Fruit fly (Drosophila melanogaster) whole organism, embryonic: ENCODE data around the gene CG10348.

Source experiments
- CG10267 ChIP-seq: fragments of 200-800 bp; sonication (Bioruptor generic); optimal IDR thresholded peaks from 2 replicates; lab custom pipeline; 2018; ENCODE audit warnings: missing biosample characterization, mild to moderate bottlenecking, missing genetic modification characterization, moderate library complexity
- CG10462 ChIP-seq: fragments of 200-800 bp; sonication (Bioruptor generic); optimal IDR thresholded peaks from 2 replicates; lab custom pipeline; 2016; ENCODE audit warnings: missing biosample characterization, missing genetic modification characterization
- CG1233 ChIP-seq: fragments of 200-800 bp; sonication (Bioruptor generic); optimal IDR thresholded peaks from 4 replicates; lab custom pipeline; 2018; ENCODE audit warnings: missing biosample characterization, mild to moderate bottlenecking, missing genetic modification characterization
- CG14860 ChIP-seq: fragments of 200-800 bp; sonication (Bioruptor generic); IDR thresholded peaks from 3 replicates; pipeline ENCODE4 v1.3.6; 2022; ENCODE audit warnings: missing biosample characterization, missing genetic modification characterization; ENCODE audit not compliant: partially characterized antibody
- CG16779 ChIP-seq: fragments of 200-800 bp; sonication (Bioruptor generic); IDR thresholded peaks from 2 replicates; pipeline ENCODE4 v1.3.6; 2022; ENCODE audit warnings: missing biosample characterization, missing genetic modification characterization
- CG18764 ChIP-seq: fragments of 200-800 bp; sonication (Bioruptor generic); optimal IDR thresholded peaks from 3 replicates; lab custom pipeline; 2016; ENCODE audit warnings: missing biosample characterization, missing genetic modification characterization
- CG30403 ChIP-seq: fragments of 200-800 bp; sonication (Bioruptor generic); optimal IDR thresholded peaks from 3 replicates; lab custom pipeline; 2016; ENCODE audit warnings: missing biosample characterization, missing genetic modification characterization
- CG31441 ChIP-seq: fragments of 200-800 bp; sonication (Bioruptor generic); IDR thresholded peaks from 2 replicates; pipeline ENCODE4 v1.3.6; 2022; ENCODE audit warnings: missing biosample characterization, missing genetic modification characterization
- CG3407 ChIP-seq: fragments of 200-800 bp; sonication (Bioruptor generic); optimal IDR thresholded peaks from 2 replicates; lab custom pipeline; 2018; ENCODE audit warnings: missing biosample characterization, mild to moderate bottlenecking, missing genetic modification characterization
- CG6654 ChIP-seq: fragments of 200-800 bp; sonication (Bioruptor generic); optimal IDR thresholded peaks from 2 replicates; lab custom pipeline; 2017; ENCODE audit warnings: missing biosample characterization, mild to moderate bottlenecking, missing genetic modification characterization
- CG7928 ChIP-seq: fragments of 200-800 bp; sonication (Bioruptor generic); optimal IDR thresholded peaks from 2 replicates; lab custom pipeline; 2017; ENCODE audit warnings: missing biosample characterization, mild to moderate bottlenecking, missing genetic modification characterization
- CG8281 ChIP-seq: fragments of 200-800 bp; sonication (Bioruptor generic); optimal IDR thresholded peaks from 2 replicates; lab custom pipeline; 2018; ENCODE audit warnings: missing biosample characterization, mild to moderate bottlenecking, missing genetic modification characterization, moderate library complexity
- CG8924 ChIP-seq: fragments of 200-800 bp; optimal IDR thresholded peaks from 3 replicates; lab custom pipeline; 2019; ENCODE audit warnings: missing biosample characterization, mild to moderate bottlenecking, missing genetic modification characterization, moderate library complexity
- CrebB ChIP-seq: fragments of 200-800 bp; sonication (Bioruptor generic); optimal IDR thresholded peaks from 3 replicates; lab custom pipeline; 2018; ENCODE audit warnings: missing biosample characterization, mild to moderate bottlenecking, missing genetic modification characterization
- Dbx ChIP-seq: fragments of 200-800 bp; sonication (Bioruptor generic); IDR thresholded peaks from 3 replicates; pipeline ENCODE4 v1.3.6; 2022; ENCODE audit warnings: missing biosample characterization, missing genetic modification characterization
- Deaf1 ChIP-seq: fragments of 200-800 bp; optimal IDR thresholded peaks from 3 replicates; lab custom pipeline; 2019; ENCODE audit warnings: missing biosample characterization, mild to moderate bottlenecking, missing genetic modification characterization, moderate library complexity
- Dll ChIP-seq: fragments of 200-800 bp; sonication (Bioruptor generic); IDR thresholded peaks from 4 replicates; pipeline ENCODE4 v1.3.6; 2022; ENCODE audit warnings: missing biosample characterization, missing genetic modification characterization; ENCODE audit not compliant: partially characterized antibody
- Dref ChIP-seq: fragments of 200-800 bp; sonication (Bioruptor generic); IDR thresholded peaks from 2 replicates; pipeline ENCODE4 v1.3.6; 2022; ENCODE audit warnings: missing biosample characterization, missing genetic modification characterization
- E2f2 ChIP-seq: fragments of 200-800 bp; sonication (Bioruptor generic); IDR thresholded peaks from 2 replicates; pipeline ENCODE4 v1.3.6; 2022; ENCODE audit warnings: missing biosample characterization, missing genetic modification characterization
- Hmr ChIP-seq: fragments of 200-800 bp; sonication (Bioruptor generic); optimal IDR thresholded peaks from 3 replicates; lab custom pipeline; 2017; ENCODE audit warnings: mild to moderate bottlenecking, missing biosample characterization, missing genetic modification reagents, missing genetic modification characterization
- MESR4 ChIP-seq: fragments of 200-800 bp; sonication (Bioruptor generic); optimal IDR thresholded peaks from 2 replicates; lab custom pipeline; 2018; ENCODE audit warnings: missing biosample characterization, mild to moderate bottlenecking, missing genetic modification characterization, moderate library complexity
- Med ChIP-seq: fragments of 200-800 bp; sonication (Bioruptor generic); peaks from one replicate; lab custom pipeline; 2016; ENCODE audit warnings: missing biosample characterization, missing genetic modification characterization, mild to moderate bottlenecking, inconsistent platforms, moderate library complexity
- NC2β ChIP-seq: fragments of 200-800 bp; sonication (Bioruptor generic); optimal IDR thresholded peaks from 2 replicates; lab custom pipeline; 2016; ENCODE audit warnings: missing biosample characterization, missing genetic modification characterization
- Poxn ChIP-seq: fragments of 200-800 bp; sonication (Bioruptor generic); IDR thresholded peaks from 2 replicates; pipeline ENCODE4 v1.3.6; 2022; ENCODE audit warnings: missing biosample characterization, missing genetic modification characterization
- Ptx1 ChIP-seq: fragments of 200-800 bp; sonication (Bioruptor generic); IDR thresholded peaks from 2 replicates; pipeline ENCODE4 v1.3.6; 2022; ENCODE audit warnings: missing biosample characterization, missing genetic modification characterization
- Sry-δ ChIP-seq: fragments of 200-800 bp; sonication (Bioruptor generic); optimal IDR thresholded peaks from 2 replicates; lab custom pipeline; 2016; ENCODE audit warnings: missing biosample characterization, missing genetic modification characterization
- Tbp ChIP-seq: fragments of >200 bp; optimal IDR thresholded peaks from 2 replicates; lab custom pipeline; 2018; ENCODE audit warnings: missing biosample characterization, missing genetic modification characterization
- Xrp1 ChIP-seq: fragments of 200-800 bp; sonication (Bioruptor generic); IDR thresholded peaks from 2 replicates; pipeline ENCODE4 v1.3.6; 2022; ENCODE audit warnings: missing biosample characterization, missing genetic modification characterization
- bbx ChIP-seq: fragments of 200-800 bp; sonication (Bioruptor generic); IDR thresholded peaks from 2 replicates; pipeline ENCODE4 v1.3.6; 2022; ENCODE audit warnings: missing biosample characterization, missing genetic modification characterization; ENCODE audit not compliant: partially characterized antibody
- corto ChIP-seq: fragments of 200-800 bp; sonication (Bioruptor generic); optimal IDR thresholded peaks from 2 replicates; lab custom pipeline; 2016; ENCODE audit warnings: missing biosample characterization, mild to moderate bottlenecking, missing genetic modification characterization, moderate library complexity
- crc ChIP-seq: fragments of 200-800 bp; sonication (Bioruptor generic); optimal IDR thresholded peaks from 2 replicates; lab custom pipeline; 2016; ENCODE audit warnings: missing biosample characterization, missing genetic modification characterization
- dan ChIP-seq: fragments of 200-800 bp; sonication (Bioruptor generic); IDR thresholded peaks from 2 replicates; pipeline ENCODE4 v1.3.6; 2022; ENCODE audit warnings: missing biosample characterization, missing genetic modification characterization
- dmrt99B ChIP-seq: fragments of 200-800 bp; sonication (Bioruptor generic); optimal IDR thresholded peaks from 2 replicates; lab custom pipeline; 2018; ENCODE audit warnings: missing biosample characterization, mild to moderate bottlenecking, missing genetic modification characterization, moderate library complexity
- ems ChIP-seq: fragments of 200-800 bp; sonication (Bioruptor generic); optimal IDR thresholded peaks from 3 replicates; lab custom pipeline; 2016; ENCODE audit warnings: missing biosample characterization, missing genetic modification characterization
- exex ChIP-seq: fragments of 200-800 bp; sonication (Bioruptor generic); optimal IDR thresholded peaks from 4 replicates; lab custom pipeline; 2018; ENCODE audit warnings: missing biosample characterization, mild to moderate bottlenecking, missing genetic modification characterization, moderate library complexity
- gcm2 ChIP-seq: fragments of 200-800 bp; sonication (Bioruptor generic); optimal IDR thresholded peaks from 2 replicates; lab custom pipeline; 2016; ENCODE audit warnings: missing biosample characterization, missing genetic modification characterization
- ham ChIP-seq: fragments of 200-800 bp; sonication (Bioruptor generic); IDR thresholded peaks from 2 replicates; pipeline ENCODE4 v1.3.6; 2022; ENCODE audit warnings: missing biosample characterization, missing genetic modification characterization
- ken ChIP-seq: fragments of 200-800 bp; sonication (Bioruptor generic); IDR thresholded peaks from 3 replicates; pipeline ENCODE4 v1.3.6; 2022; ENCODE audit warnings: missing biosample characterization, missing genetic modification characterization
- klu ChIP-seq: fragments of 200-800 bp; sonication (Bioruptor generic); IDR thresholded peaks from 2 replicates; pipeline ENCODE4 v1.3.6; 2022; ENCODE audit warnings: missing biosample characterization, missing genetic modification characterization
- nom ChIP-seq: fragments of 200-800 bp; sonication (Bioruptor generic); optimal IDR thresholded peaks from 2 replicates; lab custom pipeline; 2017; ENCODE audit warnings: missing biosample characterization, missing genetic modification characterization, mild to moderate bottlenecking, moderate library complexity, missing genetic modification reagents
- org-1 ChIP-seq: fragments of 200-800 bp; sonication (Bioruptor generic); optimal IDR thresholded peaks from 2 replicates; lab custom pipeline; 2017; ENCODE audit warnings: missing biosample characterization, missing genetic modification characterization
- shn ChIP-seq: fragments of 200-800 bp; sonication (Bioruptor generic); optimal IDR thresholded peaks from 3 replicates; lab custom pipeline; 2016; ENCODE audit warnings: missing biosample characterization, missing genetic modification characterization
- so ChIP-seq: fragments of 200-800 bp; sonication (Bioruptor generic); IDR thresholded peaks from 3 replicates; pipeline ENCODE4 v1.3.6; 2022; ENCODE audit warnings: missing biosample characterization, missing genetic modification characterization
- ssp ChIP-seq: fragments of 200-800 bp; sonication (Bioruptor generic); IDR thresholded peaks from 2 replicates; pipeline ENCODE4 v1.3.6; 2022; ENCODE audit warnings: missing biosample characterization, missing genetic modification characterization
- trh ChIP-seq: fragments of 200-800 bp; sonication (Bioruptor generic); optimal IDR thresholded peaks from 2 replicates; lab custom pipeline; 2016; ENCODE audit warnings: missing biosample characterization, missing genetic modification characterization
- ttk ChIP-seq: fragments of 200-800 bp; sonication (Bioruptor generic); IDR thresholded peaks from 2 replicates; pipeline ENCODE4 v2.1.2; 2022; ENCODE audit warnings: missing biosample characterization, missing genetic modification characterization
- twi ChIP-seq: fragments of 200-800 bp; optimal IDR thresholded peaks from 2 replicates; lab custom pipeline; 2019; ENCODE audit warnings: missing biosample characterization, mild to moderate bottlenecking, missing genetic modification characterization, moderate library complexity
- usp ChIP-seq: fragments of >200 bp; optimal IDR thresholded peaks from 2 replicates; lab custom pipeline; 2017; ENCODE audit warnings: missing biosample characterization, missing genetic modification characterization
- vfl ChIP-seq: fragments of 200-800 bp; sonication (Bioruptor generic); optimal IDR thresholded peaks from 2 replicates; lab custom pipeline; 2016; ENCODE audit warnings: missing biosample characterization, missing genetic modification characterization
- yki ChIP-seq: fragments of >200 bp; optimal IDR thresholded peaks from 3 replicates; lab custom pipeline; 2018

Gene CG10348

dm6 chr2L:18693877-18694723, 38.2 kb downstream of the CG10348 start (continued):
- TF ChIP-seq MESR4 (peak; percentile 6), CG14860 (no peak), Ptx1 (peak; percentile 63), CG30403 (GFP tag; lab: Kevin White, UChicago) (peak; percentile 59), ssp (GFP tag; lab: Robert Waterston, UW) (no peak), ttk (GFP tag; lab: Robert Waterston, UW) (no peak), CG8281 (tag; lab: Kevin White, UChicago) (no peak), CG10267 (tag; lab: Kevin White, UChicago) (peak; percentile 5), usp (GFP tag; lab: Kevin White, UChicago) (no peak), bbx (no peak), crc (GFP tag; lab: Kevin White, UChicago) (peak; percentile 47), CG18764 (peak; percentile 63), CG3407 (GFP tag; lab: Kevin White, UChicago) (peak; percentile 17), ems (GFP tag; lab: Kevin White, UChicago) (peak; percentile 41), CG8924 (tag; lab: Kevin White, UChicago) (peak; percentile 60), Sry-δ (GFP tag; lab: Kevin White, UChicago) (peak; percentile 33), shn (GFP tag; lab: Kevin White, UChicago) (peak; percentile 71), CG7928 (GFP tag; lab: Kevin White, UChicago) (no peak), CrebB (tag; lab: Kevin White, UChicago) (peak; percentile 37), so (GFP tag; lab: Robert Waterston, UW) (peak; percentile 53), ham (GFP tag; lab: Robert Waterston, UW) (no peak), gcm2 (peak; percentile 37), exex (tag; lab: Kevin White, UChicago) (peak; percentile 25), CG16779 (GFP tag; lab: Robert Waterston, UW) (peak; percentile 70; the same call in 1 of the 2 replicates), Dref (no peak), Dll (GFP tag; lab: Robert Waterston, UW) (no peak), twi (no peak), CG31441 (peak; percentile 62; the same call in 1 of the 2 replicates), NC2β (peak; percentile 49), CG1233 (GFP tag; lab: Kevin White, UChicago) (peak; percentile 51), corto (no peak), vfl (GFP tag; lab: Kevin White, UChicago) (peak; percentile 1), nom (GFP tag; lab: Kevin White, UChicago) (peak; percentile 49), Hmr (GFP tag; lab: Kevin White, UChicago) (peak; percentile 63), dmrt99B (peak; percentile 46), klu (GFP tag; lab: Robert Waterston, UW) (no peak), Deaf1 (tag; lab: Kevin White, UChicago) (peak; percentile 26), dan (GFP tag; lab: Robert Waterston, UW) (no peak), E2f2 (GFP tag; lab: Robert Waterston, UW) (peak; percentile 73; the same call in 1 of the 2 replicates), Xrp1 (GFP tag; lab: Robert Waterston, UW) (peak; percentile 80), org-1 (GFP tag; lab: Kevin White, UChicago) (peak; percentile 68), trh (GFP tag; lab: Kevin White, UChicago) (no peak), CG6654 (GFP tag; lab: Kevin White, UChicago) (no peak), Med (GFP tag; lab: Kevin White, UChicago) (peak; percentile 95), CG10462 (GFP tag; lab: Kevin White, UChicago) (no peak), ken (GFP tag; lab: Robert Waterston, UW) (0 out of 3 replicates have a peak, but pooled peaks have one; percentile 47), Poxn (GFP tag; lab: Robert Waterston, UW) (no peak), Tbp (GFP tag; lab: Kevin White, UChicago) (no peak), Dbx (GFP tag; lab: Robert Waterston, UW) (peak; percentile 72; the same call in 2 of the 3 replicates), yki (no peak)
